Worm (Caenorhabditis elegans): ENCODE results near the gene exp-1.

DNA sequence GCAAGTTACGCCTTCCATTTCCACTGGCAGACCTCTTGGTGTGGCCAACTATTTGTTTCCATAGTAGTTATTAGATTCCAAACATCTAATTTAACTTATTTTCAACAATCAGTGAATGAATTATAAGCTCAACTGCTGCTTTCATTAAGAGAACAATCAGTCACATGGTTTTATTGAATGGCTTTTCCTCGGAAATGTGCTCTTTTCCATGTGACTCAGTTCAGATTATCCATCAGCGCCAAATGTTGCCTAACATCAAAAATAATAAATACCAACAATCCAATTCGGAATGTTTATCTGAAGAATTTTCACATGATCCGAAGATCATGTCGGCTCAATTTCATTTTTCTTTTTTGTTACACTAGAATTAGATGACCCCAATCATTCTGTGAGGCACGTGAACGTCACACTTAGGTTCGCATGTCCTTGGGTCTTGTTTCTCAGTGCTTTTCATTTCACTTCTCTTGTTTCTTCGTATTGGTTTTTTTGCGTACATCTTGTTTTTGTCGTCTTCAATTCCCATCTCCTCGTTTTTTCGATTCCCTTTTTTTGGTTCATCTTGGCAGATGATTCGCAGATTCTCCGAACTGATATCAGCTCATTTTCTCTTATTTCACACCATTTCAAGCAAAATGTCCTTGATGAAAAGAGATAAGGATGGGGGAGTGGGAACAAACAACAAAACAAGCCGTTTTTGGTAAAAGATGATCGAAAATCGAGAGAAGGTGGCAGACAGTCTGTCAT lies 15.4 kb upstream of the exp-1 start:
- TF ChIP-seq flt-1 (GFP tag; IDR thresholded peaks at IDR 0.05), result no peak
- TF ChIP-seq ztf-29 (GFP tag; IDR thresholded peaks at IDR 0.05), result no peak
- no peak for TF ChIP-seq ztf-23 (GFP tag; IDR thresholded peaks at IDR 0.05)
- no peak for TF ChIP-seq tab-1 (GFP tag; IDR thresholded peaks at IDR 0.05)
- TF ChIP-seq ref-1 (GFP tag; conservative IDR thresholded peaks at IDR 0.05), result no peak
- TF ChIP-seq klf-2 (GFP tag; conservative IDR thresholded peaks at IDR 0.05), result no peak
- TF ChIP-seq med-1 (GFP tag; optimal IDR thresholded peaks at IDR 0.05; ENCODE audit: insufficient read depth), result no peak
- no peak for TF ChIP-seq T22C8.4 (GFP tag; IDR thresholded peaks at IDR 0.05)

All from whole organism, midembryonic.